Fruit fly (Drosophila melanogaster) whole organism, wandering third instar larva: ENCODE data around the gene Moe.
A peak's percentile ranks its signal among the peaks of the same experiment; 100 is the strongest.

Source experiments
- CG32264 ChIP-seq: fragments of 200-800 bp; sonication (Bioruptor generic); optimal IDR thresholded peaks from 2 replicates; lab custom pipeline; 2016; ENCODE audit warnings: missing biosample characterization, missing genetic modification characterization
- CrebA ChIP-seq: fragments of 200-800 bp; sonication (Bioruptor generic); optimal IDR thresholded peaks from 2 replicates; lab custom pipeline; 2016; ENCODE audit warnings: missing biosample characterization, mild to moderate bottlenecking, missing genetic modification characterization, borderline replicate concordance
- Dfd ChIP-seq: fragments of >200 bp; optimal IDR thresholded peaks from 2 replicates; lab custom pipeline; 2017; ENCODE audit warnings: missing biosample characterization, missing genetic modification characterization
- Dif ChIP-seq: fragments of 200-275, 200-300 bp; sonication (Bioruptor generic); optimal IDR thresholded peaks from 2 replicates; lab custom pipeline; 2018; ENCODE audit warnings: missing biosample characterization, missing genetic modification characterization; ENCODE audit not compliant: partially characterized antibody
- GATAd ChIP-seq: sonication (Bioruptor generic); optimal IDR thresholded peaks from 2 replicates; lab custom pipeline; 2016; ENCODE audit warnings: missing biosample characterization, missing genetic modification characterization
- HLH106 ChIP-seq: fragments of 200-800 bp; optimal IDR thresholded peaks from 3 replicates; lab custom pipeline; 2019; ENCODE audit warnings: missing biosample characterization, mild to moderate bottlenecking, missing genetic modification characterization, moderate library complexity
- Hnf4 ChIP-seq: fragments of 200-800 bp; sonication (Bioruptor generic); optimal IDR thresholded peaks from 2 replicates; lab custom pipeline; 2016; ENCODE audit warnings: missing biosample characterization, mild to moderate bottlenecking, missing genetic modification characterization
- Hr78 ChIP-seq: fragments of >200 bp; optimal IDR thresholded peaks from 2 replicates; lab custom pipeline; 2017; ENCODE audit warnings: missing biosample characterization, missing genetic modification characterization
- Hr83 ChIP-seq: fragments of 200-300 bp; sonication (Bioruptor generic); optimal IDR thresholded peaks from 2 replicates; lab custom pipeline; 2016; ENCODE audit warnings: missing biosample characterization, mild to moderate bottlenecking, missing genetic modification characterization, moderate library complexity; ENCODE audit not compliant: poor library complexity, severe bottlenecking
- Jra ChIP-seq: sonication (Bioruptor generic); optimal IDR thresholded peaks from 2 replicates; lab custom pipeline; 2016; ENCODE audit warnings: missing biosample characterization, missing genetic modification characterization
- Mio ChIP-seq: sonication (Bioruptor generic); optimal IDR thresholded peaks from 2 replicates; lab custom pipeline; 2016; ENCODE audit warnings: missing biosample characterization, missing genetic modification characterization
- N ChIP-seq: fragments of >200 bp; optimal IDR thresholded peaks from 2 replicates; lab custom pipeline; 2018; ENCODE audit warnings: missing biosample characterization, missing external identifiers, missing genetic modification characterization
- OdsH ChIP-seq: fragments of 200-800 bp; sonication (Bioruptor generic); optimal IDR thresholded peaks from 2 replicates; lab custom pipeline; 2016; ENCODE audit warnings: missing biosample characterization, mild to moderate bottlenecking, missing genetic modification characterization
- Rel ChIP-seq, 2 experiments: fragments of 200-800 bp; sonication (Bioruptor generic) in 1 of 2; optimal IDR thresholded peaks; 2 replicates in 1 of 2; 3 replicates in 1 of 2; lab custom pipeline; 2016 to 2019; ENCODE audit warnings: mild to moderate bottlenecking in 2 of 2, missing biosample characterization in 2 of 2, missing genetic modification characterization in 2 of 2, moderate library complexity in 1 of 2
- Sp1 ChIP-seq: fragments of 200-800 bp; sonication (Bioruptor generic); optimal IDR thresholded peaks from 3 replicates; lab custom pipeline; 2019; ENCODE audit warnings: missing biosample characterization, mild to moderate bottlenecking, missing genetic modification characterization, moderate library complexity
- Vsx2 ChIP-seq: fragments of 200-300, 225-300 bp; sonication (Bioruptor generic); optimal IDR thresholded peaks from 2 replicates; lab custom pipeline; 2018; ENCODE audit warnings: missing biosample characterization, missing genetic modification characterization; ENCODE audit not compliant: partially characterized antibody
- br ChIP-seq: fragments of 200-800 bp; sonication (Bioruptor generic); optimal IDR thresholded peaks from 2 replicates; lab custom pipeline; 2016; ENCODE audit warnings: missing biosample characterization, missing genetic modification characterization
- dl ChIP-seq, 2 experiments: fragments of 175-275, 200-275 bp in 1 of 2; fragments of 200-275 bp in 1 of 2; sonication (Bioruptor generic); optimal IDR thresholded peaks; lab custom pipeline; 2018; ENCODE audit warnings: mild to moderate bottlenecking in 2 of 2, missing biosample characterization in 2 of 2, missing genetic modification characterization in 2 of 2, moderate library complexity in 2 of 2; ENCODE audit not compliant: partially characterized antibody in 2 of 2, insufficient read depth in 1 of 2
- dmrt93B ChIP-seq: fragments of 200-800 bp; sonication (Bioruptor generic); optimal IDR thresholded peaks from 2 replicates; lab custom pipeline; 2018; ENCODE audit warnings: missing biosample characterization, mild to moderate bottlenecking, missing genetic modification characterization
- dsf ChIP-seq: sonication (Bioruptor generic); optimal IDR thresholded peaks from 2 replicates; lab custom pipeline; 2016; ENCODE audit warnings: missing biosample characterization, missing genetic modification characterization, borderline replicate concordance
- ey ChIP-seq: fragments of 200-800 bp; sonication (Bioruptor generic); optimal IDR thresholded peaks from 2 replicates; lab custom pipeline; 2016; ENCODE audit warnings: missing biosample characterization, missing genetic modification characterization
- foxo ChIP-seq, 2 experiments: fragments of 200-800 bp; sonication (Bioruptor generic); optimal IDR thresholded peaks; 2 replicates in 1 of 2; 3 replicates in 1 of 2; lab custom pipeline; 2016 to 2017; ENCODE audit warnings: missing biosample characterization in 2 of 2, missing genetic modification characterization in 2 of 2
- fru ChIP-seq: fragments of 200-800 bp; sonication (Bioruptor generic); optimal IDR thresholded peaks from 3 replicates; lab custom pipeline; 2016; ENCODE audit warnings: missing biosample characterization, mild to moderate bottlenecking, missing genetic modification characterization
- h ChIP-seq: fragments of 200-800 bp; sonication (Bioruptor generic); optimal IDR thresholded peaks from 3 replicates; lab custom pipeline; 2016; ENCODE audit warnings: missing biosample characterization, mild to moderate bottlenecking, missing genetic modification characterization
- jim ChIP-seq: fragments of 175-275, 200-325 bp; sonication (Bioruptor generic); optimal IDR thresholded peaks from 2 replicates; lab custom pipeline; 2016; ENCODE audit warnings: missing biosample characterization, mild to moderate bottlenecking, missing genetic modification characterization
- lola ChIP-seq: fragments of >200 bp; optimal IDR thresholded peaks from 2 replicates; lab custom pipeline; 2017; ENCODE audit warnings: missing biosample characterization, missing genetic modification characterization
- pan ChIP-seq: fragments of >200 bp; optimal IDR thresholded peaks from 2 replicates; lab custom pipeline; 2017
- psq ChIP-seq: fragments of 200-800 bp; sonication (Bioruptor generic); optimal IDR thresholded peaks from 3 replicates; lab custom pipeline; 2017; ENCODE audit warnings: missing biosample characterization, mild to moderate bottlenecking, missing genetic modification characterization, moderate library complexity
- rgr ChIP-seq: fragments of 200-800 bp; sonication (Bioruptor generic); optimal IDR thresholded peaks from 3 replicates; lab custom pipeline; 2016; ENCODE audit warnings: missing biosample characterization, mild to moderate bottlenecking, missing genetic modification characterization
- sage ChIP-seq: fragments of 200-800 bp; sonication (Bioruptor generic); optimal IDR thresholded peaks from 2 replicates; lab custom pipeline; 2016; ENCODE audit warnings: missing biosample characterization, mild to moderate bottlenecking, missing genetic modification characterization
- sv ChIP-seq: fragments of 200-800 bp; sonication (Bioruptor generic); optimal IDR thresholded peaks from 3 replicates; lab custom pipeline; 2016; ENCODE audit warnings: missing biosample characterization, missing genetic modification characterization
- tai ChIP-seq: sonication (Bioruptor generic); optimal IDR thresholded peaks from 2 replicates; lab custom pipeline; 2016; ENCODE audit warnings: missing biosample characterization, missing genetic modification characterization
- woc ChIP-seq: sonication (Bioruptor generic); optimal IDR thresholded peaks from 2 replicates; lab custom pipeline; 2016; ENCODE audit warnings: missing biosample characterization, mild to moderate bottlenecking, missing genetic modification characterization

The Moe gene

dm6 chrX:8897859-8898427, at the start of gene Moe:
Moe (minus strand) TSS chrX:8898332.
- TF ChIP-seq OdsH (GFP tag; lab: Kevin White, UChicago) = no peak
- TF ChIP-seq sv = peak; percentile 40
- TF ChIP-seq CrebA = no peak
- peak; percentile 65 for TF ChIP-seq h
- peak; percentile 0 for TF ChIP-seq dsf (GFP tag; lab: Kevin White, UChicago)
- no peak for TF ChIP-seq dl (GFP tag; optimal IDR thresholded peaks at IDR 0.05; lab: Kevin White, UChicago; ENCODE audit: insufficient read depth in 1 of 2, partially characterized antibody in 2 of 2)
- TF ChIP-seq Dfd (GFP tag; lab: Kevin White, UChicago) = peak; percentile 66
- peak; percentile 15 for TF ChIP-seq Rel (GFP tag; optimal IDR thresholded peaks at IDR 0.05; lab: Kevin White, UChicago)
- TF ChIP-seq Rel (tag; optimal IDR thresholded peaks at IDR 0.05; lab: Kevin White, UChicago) = peak; percentile 40
- peak; percentile 69 for TF ChIP-seq GATAd (GFP tag; lab: Kevin White, UChicago)
- TF ChIP-seq Hr83 = peak; percentile 90
- TF ChIP-seq foxo (GFP tag; optimal IDR thresholded peaks at IDR 0.05; lab: Kevin White, UChicago) = peak; percentile 41 to 77
- TF ChIP-seq sage (GFP tag; lab: Kevin White, UChicago) = no peak
- TF ChIP-seq Hr78 (GFP tag; lab: Kevin White, UChicago) = no peak
- TF ChIP-seq pan (lab: Kevin White, UChicago) = no peak
- peak; percentile 51 for TF ChIP-seq ey (GFP tag; lab: Kevin White, UChicago)
- TF ChIP-seq br = peak; percentile 32
- TF ChIP-seq rgr = peak; percentile 68
- no peak for TF ChIP-seq CG32264 (GFP tag; lab: Kevin White, UChicago)
- TF ChIP-seq N (GFP tag; lab: Kevin White, UChicago) = no peak
- TF ChIP-seq fru (GFP tag; lab: Kevin White, UChicago) = peak; percentile 48
- TF ChIP-seq HLH106 (tag; lab: Kevin White, UChicago) = peak; percentile 50
- peak; percentile 72 for TF ChIP-seq jim (GFP tag; lab: Kevin White, UChicago)
- peak; percentile 76 for TF ChIP-seq Hnf4
- TF ChIP-seq Mio (GFP tag; lab: Kevin White, UChicago) = no peak
- peak; percentile 42 for TF ChIP-seq tai (GFP tag; lab: Kevin White, UChicago)
- TF ChIP-seq lola (GFP tag; lab: Kevin White, UChicago) = no peak
- peak; percentile 87 for TF ChIP-seq psq (GFP tag; lab: Kevin White, UChicago)
- peak; percentile 31 for TF ChIP-seq Sp1

dm6 chrX:8924778-8925177, 26.6 kb upstream of the Moe start:
- TF ChIP-seq tai (GFP tag; lab: Kevin White, UChicago) = no peak
- TF ChIP-seq foxo (GFP tag; optimal IDR thresholded peaks at IDR 0.05; lab: Kevin White, UChicago) = no peak
- TF ChIP-seq Vsx2 (GFP tag; lab: Kevin White, UChicago) = no peak
- TF ChIP-seq fru (GFP tag; lab: Kevin White, UChicago) = no peak
- no peak for TF ChIP-seq Dfd (GFP tag; lab: Kevin White, UChicago)
- TF ChIP-seq woc (GFP tag; lab: Kevin White, UChicago) = no peak
- no peak for TF ChIP-seq Sp1
- no peak for TF ChIP-seq Jra (GFP tag; lab: Kevin White, UChicago)
- no peak for TF ChIP-seq jim (GFP tag; lab: Kevin White, UChicago)
- TF ChIP-seq Hr78 (GFP tag; lab: Kevin White, UChicago) = no peak
- TF ChIP-seq CG32264 (GFP tag; lab: Kevin White, UChicago) = no peak
- no peak for TF ChIP-seq GATAd (GFP tag; lab: Kevin White, UChicago)

dm6 chrX:8923587-8923986, 25.5 kb upstream of the Moe start, which contains the start of the genes CG12661 and CG43255:
CG12661 (minus strand) TSS chrX:8923687.
CG43255 (plus strand) TSS chrX:8923960.
- TF ChIP-seq HLH106 (tag; lab: Kevin White, UChicago) (no peak), Dif (GFP tag; lab: Kevin White, UChicago) (no peak), dmrt93B (GFP tag; lab: Kevin White, UChicago) (no peak), h (no peak), Dfd (GFP tag; lab: Kevin White, UChicago) (no peak), Hr78 (GFP tag; lab: Kevin White, UChicago) (no peak), Jra (GFP tag; lab: Kevin White, UChicago) (no peak), tai (GFP tag; lab: Kevin White, UChicago) (no peak), psq (GFP tag; lab: Kevin White, UChicago) (no peak), foxo (GFP tag; optimal IDR thresholded peaks at IDR 0.05; lab: Kevin White, UChicago) (no peak), lola (GFP tag; lab: Kevin White, UChicago) (no peak), fru (GFP tag; lab: Kevin White, UChicago) (no peak), CrebA (no peak), rgr (no peak), Mio (GFP tag; lab: Kevin White, UChicago) (no peak), Hr83 (no peak), dsf (GFP tag; lab: Kevin White, UChicago) (no peak), sage (GFP tag; lab: Kevin White, UChicago) (no peak), CG32264 (GFP tag; lab: Kevin White, UChicago) (no peak)
